Fruit fly (Drosophila melanogaster): ENCODE results near the gene CG13810.

Gene CG13810

dm6 chr3L:2185630-2186029, at the start of gene CG13810:
Gene CG13810, plus strand, starts transcription at chr3L:2185930.
- TF ChIP-seq psq (optimal IDR thresholded peaks at IDR 0.05) (no peak), insv (optimal IDR thresholded peaks at IDR 0.05) (no peak), Sin3A (optimal IDR thresholded peaks at IDR 0.05) (no peak), h (optimal IDR thresholded peaks at IDR 0.05) (no peak), Myc (optimal IDR thresholded peaks at IDR 0.05) (no peak), ttk (optimal IDR thresholded peaks at IDR 0.05) (no peak)

dm6 chr3L:2136419-2136818, 49.3 kb upstream of the CG13810 start:
- TF ChIP-seq ttk (optimal IDR thresholded peaks at IDR 0.05) = no peak
- TF ChIP-seq psq (optimal IDR thresholded peaks at IDR 0.05) = no peak
- TF ChIP-seq h (optimal IDR thresholded peaks at IDR 0.05) = no peak
- TF ChIP-seq insv (optimal IDR thresholded peaks at IDR 0.05) = no peak
- no peak for TF ChIP-seq Sin3A (optimal IDR thresholded peaks at IDR 0.05)
- no peak for TF ChIP-seq Myc (optimal IDR thresholded peaks at IDR 0.05)

- TF ChIP-seq h (optimal IDR thresholded peaks at IDR 0.05) (no peak), insv (optimal IDR thresholded peaks at IDR 0.05) (no peak), Sin3A (optimal IDR thresholded peaks at IDR 0.05) (no peak)
Measured at dm6 chr3L:2142435-2142834, 43.3 kb upstream of the CG13810 start.

dm6 chr3L:2144355-2144754, 41.4 kb upstream of the CG13810 start:
- no peak for TF ChIP-seq Sin3A (optimal IDR thresholded peaks at IDR 0.05)
- TF ChIP-seq h (optimal IDR thresholded peaks at IDR 0.05) = no peak
- no peak for TF ChIP-seq psq (optimal IDR thresholded peaks at IDR 0.05)
- TF ChIP-seq Myc (optimal IDR thresholded peaks at IDR 0.05) = no peak
- no peak for TF ChIP-seq ttk (optimal IDR thresholded peaks at IDR 0.05)
- no peak for TF ChIP-seq insv (optimal IDR thresholded peaks at IDR 0.05)

dm6 chr3L:2145019-2145418, 40.7 kb upstream of the CG13810 start:
- TF ChIP-seq insv (optimal IDR thresholded peaks at IDR 0.05) (no peak), ttk (optimal IDR thresholded peaks at IDR 0.05) (no peak), h (optimal IDR thresholded peaks at IDR 0.05) (no peak), psq (optimal IDR thresholded peaks at IDR 0.05) (no peak), Myc (optimal IDR thresholded peaks at IDR 0.05) (no peak), Sin3A (optimal IDR thresholded peaks at IDR 0.05) (no peak)

dm6 chr3L:2147767-2148166, 38.0 kb upstream of the CG13810 start:
- TF ChIP-seq h (optimal IDR thresholded peaks at IDR 0.05) (no peak), ttk (optimal IDR thresholded peaks at IDR 0.05) (no peak), Myc (optimal IDR thresholded peaks at IDR 0.05) (no peak), insv (optimal IDR thresholded peaks at IDR 0.05) (no peak), Sin3A (optimal IDR thresholded peaks at IDR 0.05) (no peak), psq (optimal IDR thresholded peaks at IDR 0.05) (no peak)

- TF ChIP-seq insv (optimal IDR thresholded peaks at IDR 0.05) (no peak), Myc (optimal IDR thresholded peaks at IDR 0.05) (no peak), ttk (optimal IDR thresholded peaks at IDR 0.05) (no peak), psq (optimal IDR thresholded peaks at IDR 0.05) (no peak), Sin3A (optimal IDR thresholded peaks at IDR 0.05) (no peak), h (optimal IDR thresholded peaks at IDR 0.05) (no peak)
Measured at dm6 chr3L:2149664-2150063, 36.1 kb upstream of the CG13810 start.

- TF ChIP-seq ttk (optimal IDR thresholded peaks at IDR 0.05) = no peak
- no peak for TF ChIP-seq Myc (optimal IDR thresholded peaks at IDR 0.05)
- TF ChIP-seq Sin3A (optimal IDR thresholded peaks at IDR 0.05) = no peak
- TF ChIP-seq h (optimal IDR thresholded peaks at IDR 0.05) = no peak
- no peak for TF ChIP-seq psq (optimal IDR thresholded peaks at IDR 0.05)
Measured at dm6 chr3L:2151588-2152372, 34.0 kb upstream of the CG13810 start, which contains the start of gene zormin. Gene zormin, minus strand, starts transcription at chr3L:2151700.

dm6 chr3L:2152730-2153129, 33.0 kb upstream of the CG13810 start:
- TF ChIP-seq Myc (optimal IDR thresholded peaks at IDR 0.05) = no peak
- TF ChIP-seq Sin3A (optimal IDR thresholded peaks at IDR 0.05) = no peak
- TF ChIP-seq insv (optimal IDR thresholded peaks at IDR 0.05) = no peak
- no peak for TF ChIP-seq ttk (optimal IDR thresholded peaks at IDR 0.05)
- TF ChIP-seq psq (optimal IDR thresholded peaks at IDR 0.05) = no peak
- no peak for TF ChIP-seq h (optimal IDR thresholded peaks at IDR 0.05)

- TF ChIP-seq ttk (optimal IDR thresholded peaks at IDR 0.05) (no peak), h (optimal IDR thresholded peaks at IDR 0.05) (no peak), Sin3A (optimal IDR thresholded peaks at IDR 0.05) (no peak), insv (optimal IDR thresholded peaks at IDR 0.05) (no peak), Myc (optimal IDR thresholded peaks at IDR 0.05) (no peak), psq (optimal IDR thresholded peaks at IDR 0.05) (no peak)
Measured at dm6 chr3L:2157427-2157931, 28.3 kb upstream of the CG13810 start.

- TF ChIP-seq insv (optimal IDR thresholded peaks at IDR 0.05) (no peak), psq (optimal IDR thresholded peaks at IDR 0.05) (no peak), Myc (optimal IDR thresholded peaks at IDR 0.05) (no peak), h (optimal IDR thresholded peaks at IDR 0.05) (no peak), ttk (optimal IDR thresholded peaks at IDR 0.05) (no peak), Sin3A (optimal IDR thresholded peaks at IDR 0.05) (no peak)
Measured at dm6 chr3L:2158689-2159310, 26.9 kb upstream of the CG13810 start.

- TF ChIP-seq insv (optimal IDR thresholded peaks at IDR 0.05) (no peak), ttk (optimal IDR thresholded peaks at IDR 0.05) (no peak), Sin3A (optimal IDR thresholded peaks at IDR 0.05) (no peak), h (optimal IDR thresholded peaks at IDR 0.05) (no peak), Myc (optimal IDR thresholded peaks at IDR 0.05) (no peak), psq (optimal IDR thresholded peaks at IDR 0.05) (no peak)
Measured at dm6 chr3L:2159817-2160216, 25.9 kb upstream of the CG13810 start.

Measured in Kc167 (cell line).